Worm (Caenorhabditis elegans) whole organism, late embryonic: Measurements from ENCODE around the gene R05H5.3.

Experiments
- ama-1 ChIP-seq: fragments of 150-350 bp; optimal IDR thresholded peaks from 2 replicates; lab custom pipeline; 2014
- ets-4 ChIP-seq: sonication (generic microtip); optimal IDR thresholded peaks from 2 replicates; lab custom pipeline; 2016; ENCODE audit warnings: missing genetic modification characterization, missing compliant biosample characterization
- fkh-10 ChIP-seq: fragments of 150-350 bp; optimal IDR thresholded peaks from 2 replicates; lab custom pipeline; 2014; ENCODE audit warnings: missing biosample characterization, missing genetic modification reagents, missing genetic modification characterization
- lin-11 ChIP-seq: fragments of 200-800 bp; sonication (Bioruptor generic); optimal IDR thresholded peaks from 2 replicates; lab custom pipeline; 2018; ENCODE audit warnings: mild to moderate bottlenecking, missing genetic modification characterization, missing compliant biosample characterization
- nfya-1 ChIP-seq: sonication (generic microtip); optimal IDR thresholded peaks from 2 replicates; lab custom pipeline; 2017; ENCODE audit warnings: missing genetic modification characterization, mild to moderate bottlenecking, missing compliant biosample characterization, antibody characterized with exemption, moderate library complexity
- pha-4 ChIP-seq: fragments of 150-350 bp; optimal IDR thresholded peaks from 2 replicates; lab custom pipeline; 2018; ENCODE audit warnings: missing biosample characterization, missing genetic modification reagents, missing genetic modification characterization
- ttx-3 ChIP-seq: sonication (generic microtip); optimal IDR thresholded peaks from 2 replicates; lab custom pipeline; 2016; ENCODE audit warnings: missing genetic modification reagents, missing genetic modification characterization, missing compliant biosample characterization
- unc-42 ChIP-seq: sonication (generic microtip); optimal IDR thresholded peaks from 2 replicates; lab custom pipeline; 2016; ENCODE audit warnings: missing genotype, missing genetic modification characterization, missing compliant biosample characterization
- unc-55 ChIP-seq: sonication (generic microtip); optimal IDR thresholded peaks from 2 replicates; lab custom pipeline; 2017; ENCODE audit warnings: missing biosample characterization, missing genetic modification reagents, missing genetic modification characterization

- TF ChIP-seq ets-4 (tag; lab: Kevin White, UChicago) (peak; percentile 70), unc-55 (no peak), fkh-10 (GFP tag; lab: Kevin White, UChicago) (no peak), ama-1 (lab: Kevin White, UChicago) (no peak), lin-11 (tag; lab: Kevin White, UChicago) (no peak), nfya-1 (tag; lab: Kevin White, UChicago) (no peak), unc-42 (tag; lab: Kevin White, UChicago) (peak; percentile 42), pha-4 (no peak), ttx-3 (tag; lab: Kevin White, UChicago) (no peak)
These were observed 3.3 kb downstream of the R05H5.3 start, which contains the start of gene arv-1 for ce11 chrII:10200759-10201158.
